Worm (Caenorhabditis elegans) whole organism, L4 larva: ENCODE data around the gene srlf-18.

ENCODE experiments used
- D1046.2 ChIP-seq: fragments of 200-800 bp; sonication (Bioruptor generic); IDR thresholded peaks from 2 replicates; pipeline ENCODE4 v1.3.6; 2022; ENCODE audit warnings: missing genetic modification characterization, missing compliant biosample characterization
- F26F4.8 ChIP-seq: fragments of 200-800 bp; sonication (Bioruptor generic); conservative IDR thresholded peaks from 2 replicates; pipeline ENCODE4 v1.3.6; 2022; ENCODE audit warnings: missing genetic modification characterization, missing compliant biosample characterization
- F44E2.7 ChIP-seq: fragments of 200-800 bp; sonication (Bioruptor generic); IDR thresholded peaks from 2 replicates; pipeline ENCODE4 v2.1.2; 2022; ENCODE audit warnings: missing genetic modification characterization, missing compliant biosample characterization
- T26A8.4 ChIP-seq: fragments of 200-800 bp; sonication (Bioruptor generic); IDR thresholded peaks from 2 replicates; pipeline ENCODE4 v1.3.6; 2022; ENCODE audit warnings: missing genetic modification characterization, missing compliant biosample characterization
- Y48G9A.11 ChIP-seq: fragments of 200-800 bp; sonication (Bioruptor generic); IDR thresholded peaks from 2 replicates; pipeline ENCODE4 v1.3.6; 2022; ENCODE audit warnings: missing genetic modification reagents, missing genetic modification characterization, missing compliant biosample characterization
- aly-2 ChIP-seq: sonication (generic microtip); optimal IDR thresholded peaks from 2 replicates; lab custom pipeline; 2018; ENCODE audit warnings: missing biosample characterization, missing genetic modification characterization
- ama-1 ChIP-seq: fragments of 150-350 bp; optimal IDR thresholded peaks from 2 replicates; lab custom pipeline; 2014; ENCODE audit warnings: inconsistent platforms, mixed read lengths
- ceh-20 ChIP-seq: fragments of 200-800 bp; sonication (Bioruptor generic); IDR thresholded peaks from 2 replicates; pipeline ENCODE4 v1.3.6; 2022; ENCODE audit warnings: missing genetic modification reagents, missing genetic modification characterization, missing compliant biosample characterization
- ceh-28 ChIP-seq: fragments of 150-350 bp; optimal IDR thresholded peaks from 2 replicates; lab custom pipeline; 2014; ENCODE audit warnings: missing biosample characterization, missing genetic modification reagents, missing genetic modification characterization
- ceh-32 ChIP-seq: sonication (generic microtip); optimal IDR thresholded peaks from 2 replicates; lab custom pipeline; 2016; ENCODE audit warnings: mild to moderate bottlenecking, missing genetic modification characterization, missing compliant biosample characterization; ENCODE audit not compliant: poor library complexity
- ceh-44 ChIP-seq: fragments of 200-800 bp; sonication (Bioruptor generic); IDR thresholded peaks from 2 replicates; pipeline ENCODE4 v1.3.6; 2022; ENCODE audit warnings: missing genetic modification reagents, missing genetic modification characterization, missing compliant biosample characterization
- ces-1 ChIP-seq: fragments of 150-350 bp; sonication (generic microtip); optimal IDR thresholded peaks from 4 replicates; lab custom pipeline; 2014; ENCODE audit warnings: missing biosample characterization, missing genetic modification reagents, missing genetic modification characterization
- daf-16 ChIP-seq, 3 experiments: sonication (generic microtip); optimal IDR thresholded peaks; 2 replicates each; lab custom pipeline; 2016 to 2017; ENCODE audit warnings: missing genetic modification characterization in 3 of 3, missing genetic modification reagents in 3 of 3, mild to moderate bottlenecking in 2 of 3, missing compliant biosample characterization in 2 of 3, missing biosample characterization in 1 of 3, moderate library complexity in 1 of 3
- duxl-1 ChIP-seq: sonication (generic microtip); optimal IDR thresholded peaks from 2 replicates; lab custom pipeline; 2016; ENCODE audit warnings: mild to moderate bottlenecking, missing genetic modification characterization, moderate library complexity, missing compliant biosample characterization; ENCODE audit not compliant: poor library complexity
- egl-27 ChIP-seq: sonication (generic microtip); optimal IDR thresholded peaks from 3 replicates; lab custom pipeline; 2017; ENCODE audit warnings: missing biosample characterization, missing genetic modification reagents, missing genetic modification characterization
- fkh-10 ChIP-seq: fragments of 150-350 bp; optimal IDR thresholded peaks from 2 replicates; lab custom pipeline; 2014; ENCODE audit warnings: missing biosample characterization, missing genetic modification reagents, missing genetic modification characterization
- fos-1 ChIP-seq: fragments of 150-350 bp; optimal IDR thresholded peaks from 2 replicates; lab custom pipeline; 2014; ENCODE audit warnings: missing biosample characterization, missing genetic modification characterization
- hlh-11 ChIP-seq: fragments of 200-800 bp; sonication (Bioruptor generic); optimal IDR thresholded peaks from 2 replicates; lab custom pipeline; 2018; ENCODE audit warnings: mild to moderate bottlenecking, missing genetic modification characterization, missing compliant biosample characterization
- hlh-30 ChIP-seq: sonication (generic microtip); optimal IDR thresholded peaks from 2 replicates; lab custom pipeline; 2017; ENCODE audit warnings: antibody characterized with exemption, mild to moderate bottlenecking, missing genetic modification characterization, missing compliant biosample characterization; ENCODE audit not compliant: insufficient read depth
- jun-1 ChIP-seq: fragments of 150-350 bp; optimal IDR thresholded peaks from 2 replicates; lab custom pipeline; 2014; ENCODE audit warnings: missing biosample characterization, missing genetic modification reagents, missing genetic modification characterization
- lin-38 ChIP-seq: fragments of 200-800 bp; sonication (Bioruptor generic); IDR thresholded peaks from 2 replicates; pipeline ENCODE4 v1.3.6; 2022; ENCODE audit warnings: missing genetic modification reagents, missing genetic modification characterization, missing compliant biosample characterization
- lsy-2 ChIP-seq, 2 experiments: fragments of 150-350 bp in 1 of 2; sonication (generic microtip) in 1 of 2; optimal IDR thresholded peaks; 2 replicates each; lab custom pipeline; 2014 to 2017; ENCODE audit warnings: missing biosample characterization in 2 of 2, missing genetic modification characterization in 2 of 2
- madf-5 ChIP-seq, 2 experiments: fragments of 200-800 bp; sonication (Bioruptor generic); IDR thresholded peaks; 2 replicates each; pipeline ENCODE4 v1.3.6; 2022; ENCODE audit warnings: missing compliant biosample characterization in 2 of 2, missing genetic modification characterization in 2 of 2
- madf-9 ChIP-seq: fragments of 200-800 bp; sonication (Bioruptor generic); conservative IDR thresholded peaks from 2 replicates; pipeline ENCODE4 v1.3.6; 2022; ENCODE audit warnings: missing genetic modification reagents, missing genetic modification characterization, missing compliant biosample characterization
- mxl-3 ChIP-seq: fragments of 200-800 bp; sonication (Bioruptor generic); optimal IDR thresholded peaks from 2 replicates; lab custom pipeline; 2018; ENCODE audit warnings: mild to moderate bottlenecking, missing genetic modification characterization, missing compliant biosample characterization
- nhr-10 ChIP-seq: fragments of 150-350 bp; optimal IDR thresholded peaks from 2 replicates; lab custom pipeline; 2014; ENCODE audit warnings: missing biosample characterization, missing genetic modification characterization
- nhr-102 ChIP-seq: sonication (generic microtip); optimal IDR thresholded peaks from 2 replicates; lab custom pipeline; 2016; ENCODE audit warnings: mild to moderate bottlenecking, missing genetic modification characterization, moderate library complexity, missing compliant biosample characterization
- nhr-11 ChIP-seq: fragments of 150-350 bp; optimal IDR thresholded peaks from 2 replicates; lab custom pipeline; 2014; ENCODE audit warnings: missing biosample characterization, missing genetic modification characterization
- nhr-111 ChIP-seq: fragments of 200-800 bp; sonication (Bioruptor generic); optimal IDR thresholded peaks from 2 replicates; lab custom pipeline; 2018; ENCODE audit warnings: mild to moderate bottlenecking, missing genetic modification characterization, missing compliant biosample characterization
- nhr-237 ChIP-seq: sonication (generic microtip); optimal IDR thresholded peaks from 2 replicates; lab custom pipeline; 2017; ENCODE audit warnings: missing biosample characterization, missing genetic modification characterization
- nhr-41 ChIP-seq: fragments of 200-800 bp; sonication (Bioruptor generic); IDR thresholded peaks from 2 replicates; pipeline ENCODE4 v1.3.6; 2022; ENCODE audit warnings: missing genetic modification reagents, missing genetic modification characterization, missing compliant biosample characterization
- nhr-42 ChIP-seq: fragments of 200-800 bp; sonication (Bioruptor generic); IDR thresholded peaks from 2 replicates; pipeline ENCODE4 v1.3.6; 2022; ENCODE audit warnings: missing genetic modification characterization, missing compliant biosample characterization
- nhr-48 ChIP-seq: sonication (generic microtip); optimal IDR thresholded peaks from 2 replicates; lab custom pipeline; 2016; ENCODE audit warnings: mild to moderate bottlenecking, missing genetic modification characterization, missing compliant biosample characterization
- nhr-6 ChIP-seq: fragments of 150-350 bp; optimal IDR thresholded peaks from 2 replicates; lab custom pipeline; 2014; ENCODE audit warnings: missing biosample characterization, missing genetic modification characterization
- rbr-2 ChIP-seq: sonication (generic microtip); optimal IDR thresholded peaks from 2 replicates; lab custom pipeline; 2016; ENCODE audit warnings: missing genotype, missing genetic modification characterization, missing compliant biosample characterization
- sdz-12 ChIP-seq: fragments of 200-800 bp; sonication (Bioruptor generic); optimal IDR thresholded peaks from 2 replicates; lab custom pipeline; 2018; ENCODE audit warnings: mild to moderate bottlenecking, missing genetic modification characterization, missing compliant biosample characterization
- unc-39 ChIP-seq: sonication (generic microtip); optimal IDR thresholded peaks from 2 replicates; lab custom pipeline; 2017; ENCODE audit warnings: missing biosample characterization, missing genetic modification characterization
- unc-62 ChIP-seq, 3 experiments: fragments of 150-350 bp in 1 of 3; sonication (generic microtip); optimal IDR thresholded peaks in 2 of 3; peaks in 1 of 3; 1 replicate in 1 of 3; 2 replicates in 2 of 3; lab custom pipeline; 2014 to 2017; ENCODE audit warnings: missing biosample characterization in 3 of 3, missing genetic modification characterization in 3 of 3, missing genetic modification reagents in 3 of 3, missing genotype in 1 of 3
- zfp-3 ChIP-seq: fragments of 200-800 bp; sonication (Bioruptor generic); conservative IDR thresholded peaks from 2 replicates; pipeline ENCODE4 v1.3.6; 2022; ENCODE audit warnings: missing genetic modification reagents, missing genetic modification characterization, missing compliant biosample characterization
- ztf-11 ChIP-seq: fragments of 150-350 bp; optimal IDR thresholded peaks from 2 replicates; lab custom pipeline; 2014; ENCODE audit warnings: missing biosample characterization, missing genetic modification characterization

srlf-18 gene

ce11 chrIV:11068314-11068713 lies 33.0 kb downstream of the srlf-18 start (continued):
- TF ChIP-seq hlh-30 (peak; percentile 57), nhr-11 (tag; lab: Kevin White, UChicago) (peak; percentile 93), nhr-111 (GFP tag; lab: Kevin White, UChicago) (no peak), D1046.2 (GFP tag; lab: Robert Waterston, UW) (no peak), sdz-12 (GFP tag; lab: Kevin White, UChicago) (no peak), nhr-42 (GFP tag; lab: Robert Waterston, UW) (no peak), fos-1 (tag; lab: Kevin White, UChicago) (no peak), Y48G9A.11 (GFP tag; lab: Robert Waterston, UW) (no peak), ztf-11 (no peak), duxl-1 (tag; lab: Kevin White, UChicago) (no peak), nhr-41 (GFP tag; lab: Robert Waterston, UW) (no peak), mxl-3 (GFP tag; lab: Kevin White, UChicago) (no peak), daf-16 (GFP tag; optimal IDR thresholded peaks at IDR 0.05; lab: Kevin White, UChicago) (peak in 1 of 2 experiments; percentile 96), daf-16 (tag; optimal IDR thresholded peaks at IDR 0.05; lab: Kevin White, UChicago) (no peak), lsy-2 (tag; optimal IDR thresholded peaks at IDR 0.05; lab: Kevin White, UChicago) (no peak), hlh-11 (tag; lab: Kevin White, UChicago) (peak; percentile 42), nhr-102 (tag; lab: Kevin White, UChicago) (no peak)

- TF ChIP-seq nhr-6 (tag; lab: Kevin White, UChicago): no peak
- TF ChIP-seq ceh-20 (GFP tag; lab: Robert Waterston, UW): no peak
- peak in 1 of 2 experiments; percentile 83 for TF ChIP-seq daf-16 (GFP tag; optimal IDR thresholded peaks at IDR 0.05; lab: Kevin White, UChicago)
- TF ChIP-seq daf-16 (tag; optimal IDR thresholded peaks at IDR 0.05; lab: Kevin White, UChicago): no peak
- no peak for TF ChIP-seq madf-9 (GFP tag; lab: Robert Waterston, UW)
- no peak for TF ChIP-seq ces-1 (GFP tag; lab: Kevin White, UChicago)
- no peak for TF ChIP-seq ztf-11
Observed at ce11 chrIV:11067003-11067402, 34.3 kb downstream of the srlf-18 start, which contains the start of gene ttr-17. ttr-17 (minus strand) TSS chrIV:11067026.

- TF ChIP-seq F26F4.8 (GFP tag; lab: Robert Waterston, UW): no peak
- TF ChIP-seq nhr-11 (tag; lab: Kevin White, UChicago): peak; percentile 67
- no peak for TF ChIP-seq T26A8.4
- peak; percentile 57 for TF ChIP-seq ama-1 (lab: Kevin White, UChicago)
- no peak for TF ChIP-seq unc-39 (tag; lab: Kevin White, UChicago)
- TF ChIP-seq daf-16 (GFP tag; optimal IDR thresholded peaks at IDR 0.05; lab: Kevin White, UChicago): peak in 1 of 2 experiments; percentile 91
- TF ChIP-seq daf-16 (tag; optimal IDR thresholded peaks at IDR 0.05; lab: Kevin White, UChicago): no peak
- TF ChIP-seq egl-27: no peak
- TF ChIP-seq, all 104 proteins: peak for 3
Observed at ce11 chrIV:11063962-11064361, 37.3 kb downstream of the srlf-18 start, which contains the start of gene ttr-16. ttr-16 (minus strand) TSS chrIV:11064137.

ce11 chrIV:11062984-11063613 lies 38.2 kb downstream of the srlf-18 start:
- TF ChIP-seq nhr-10 (no peak), unc-62 (GFP tag; optimal IDR thresholded peaks at IDR 0.05 in 1 of 2; lab: Kevin White, UChicago) (peak in 1 of 2 experiments; percentile 94), unc-62 (tag; optimal IDR thresholded peaks at IDR 0.05; lab: Kevin White, UChicago) (no peak), ama-1 (lab: Kevin White, UChicago) (peak; percentile 48), nhr-48 (tag; lab: Kevin White, UChicago) (no peak), lin-38 (GFP tag; lab: Robert Waterston, UW) (no peak), zfp-3 (no peak), lsy-2 (tag; optimal IDR thresholded peaks at IDR 0.05; lab: Kevin White, UChicago) (no peak), jun-1 (no peak), F44E2.7 (GFP tag; lab: Robert Waterston, UW) (no peak), T26A8.4 (peak; percentile 66; the same call in 1 of the 2 replicates), fkh-10 (no peak), ceh-28 (no peak), ceh-44 (GFP tag; lab: Robert Waterston, UW) (no peak), daf-16 (GFP tag; optimal IDR thresholded peaks at IDR 0.05; lab: Kevin White, UChicago) (peak in 1 of 2 experiments; percentile 78), daf-16 (tag; optimal IDR thresholded peaks at IDR 0.05; lab: Kevin White, UChicago) (no peak), ceh-32 (tag; lab: Kevin White, UChicago) (no peak), ceh-20 (GFP tag; lab: Robert Waterston, UW) (no peak), aly-2 (no peak), nhr-237 (no peak), madf-5 (GFP tag; IDR thresholded peaks at IDR 0.05; lab: Robert Waterston, UW) (no peak), rbr-2 (tag; lab: Kevin White, UChicago) (no peak)
